Fruit fly (Drosophila melanogaster): ENCODE data around the gene hdm.

The hdm gene

dm6 chrX:7944772-7945722 is 25.1 kb upstream of the hdm start (continued):
- TF ChIP-seq CG7786 (GFP tag; optimal IDR thresholded peaks at IDR 0.05) (peak; percentile 22), Xrp1 (GFP tag; IDR thresholded peaks at IDR 0.05) (0 out of 2 replicates have a peak, but pooled peaks have one; percentile 33), Meics (GFP tag; optimal IDR thresholded peaks at IDR 0.05) (peak; percentile 35), CG4424 (GFP tag; optimal IDR thresholded peaks at IDR 0.05) (peak; percentile 17), Taf1 (GFP tag; IDR thresholded peaks at IDR 0.05) (peak; percentile 11; the same call in 1 of the 2 replicates), CG4820 (GFP tag; optimal IDR thresholded peaks at IDR 0.05) (peak; percentile 8), Lim3 (GFP tag; IDR thresholded peaks at IDR 0.05) (no peak), CG10274 (GFP tag; optimal IDR thresholded peaks at IDR 0.05) (peak; percentile 97), D19A (tag; optimal IDR thresholded peaks at IDR 0.05) (peak; percentile 37), cg (GFP tag; optimal IDR thresholded peaks at IDR 0.05) (peak; percentile 92), Hr51 (GFP tag; optimal IDR thresholded peaks at IDR 0.05) (peak in 1 of 2 experiments; percentile 23), dmrt99B (tag; optimal IDR thresholded peaks at IDR 0.05) (peak; percentile 27), Ets65A (GFP tag) (peak; percentile 90), CG34422 (GFP tag; IDR thresholded peaks at IDR 0.05) (no peak), CG1603 (tag; optimal IDR thresholded peaks at IDR 0.05) (peak; percentile 34), CG9727 (GFP tag; optimal IDR thresholded peaks at IDR 0.05) (peak; percentile 3), Hmr (GFP tag; optimal IDR thresholded peaks at IDR 0.05) (peak; percentile 27), phol (tag; optimal IDR thresholded peaks at IDR 0.05) (peak; percentile 26), chn (GFP tag; optimal IDR thresholded peaks at IDR 0.05) (peak; percentile 31), CG18764 (GFP tag; optimal IDR thresholded peaks at IDR 0.05) (no peak), gem (tag; optimal IDR thresholded peaks at IDR 0.05) (peak; percentile 49), Sox102F (GFP tag; optimal IDR thresholded peaks at IDR 0.05) (peak; percentile 49), CG30431 (GFP tag; optimal IDR thresholded peaks at IDR 0.05) (peak; percentile 19), CG1602 (GFP tag; optimal IDR thresholded peaks at IDR 0.05) (no peak), lab (GFP tag; optimal IDR thresholded peaks at IDR 0.05) (peak; percentile 68), her (GFP tag; optimal IDR thresholded peaks at IDR 0.05) (no peak), dmrt11E (tag; optimal IDR thresholded peaks at IDR 0.05) (peak; percentile 8), p53 (GFP tag; optimal IDR thresholded peaks at IDR 0.05) (no peak), nmo (GFP tag; optimal IDR thresholded peaks at IDR 0.05) (peak; percentile 24), yki (optimal IDR thresholded peaks at IDR 0.05) (peak; percentile 7), CkIIα-i1 (GFP tag; IDR thresholded peaks at IDR 0.05) (no peak), CG30403 (GFP tag; optimal IDR thresholded peaks at IDR 0.05) (peak; percentile 30), CG13287 (GFP tag; IDR thresholded peaks at IDR 0.05; ENCODE audit: partially characterized antibody) (no peak; the same call in 1 of the 2 replicates), CG14710 (tag; optimal IDR thresholded peaks at IDR 0.05) (peak; percentile 14), ab (GFP tag; optimal IDR thresholded peaks at IDR 0.05) (no peak), al (GFP tag; IDR thresholded peaks at IDR 0.05) (peak; percentile 34; the same call in 1 of the 2 replicates)

- TF ChIP-seq Gsc (GFP tag; IDR thresholded peaks at IDR 0.05) (no peak), sens-2 (GFP tag; IDR thresholded peaks at IDR 0.05) (0 out of 2 replicates have a peak, but pooled peaks have one; percentile 15), CG31365 (tag; optimal IDR thresholded peaks at IDR 0.05) (peak; percentile 57), CG17385 (GFP tag; optimal IDR thresholded peaks at IDR 0.05) (peak; percentile 85), B-H2 (GFP tag; optimal IDR thresholded peaks at IDR 0.05) (peak; percentile 16), Jarid2 (GFP tag; optimal IDR thresholded peaks at IDR 0.05) (peak; percentile 5), stc (GFP tag; IDR thresholded peaks at IDR 0.05) (no peak), Elba2 (GFP tag; optimal IDR thresholded peaks at IDR 0.05) (peak; percentile 62)
Measured at dm6 chrX:7944151-7944713, 24.3 kb upstream of the hdm start.
